Fruit fly (Drosophila melanogaster): ENCODE data around the gene Dim1.

Gene Dim1

DNA sequence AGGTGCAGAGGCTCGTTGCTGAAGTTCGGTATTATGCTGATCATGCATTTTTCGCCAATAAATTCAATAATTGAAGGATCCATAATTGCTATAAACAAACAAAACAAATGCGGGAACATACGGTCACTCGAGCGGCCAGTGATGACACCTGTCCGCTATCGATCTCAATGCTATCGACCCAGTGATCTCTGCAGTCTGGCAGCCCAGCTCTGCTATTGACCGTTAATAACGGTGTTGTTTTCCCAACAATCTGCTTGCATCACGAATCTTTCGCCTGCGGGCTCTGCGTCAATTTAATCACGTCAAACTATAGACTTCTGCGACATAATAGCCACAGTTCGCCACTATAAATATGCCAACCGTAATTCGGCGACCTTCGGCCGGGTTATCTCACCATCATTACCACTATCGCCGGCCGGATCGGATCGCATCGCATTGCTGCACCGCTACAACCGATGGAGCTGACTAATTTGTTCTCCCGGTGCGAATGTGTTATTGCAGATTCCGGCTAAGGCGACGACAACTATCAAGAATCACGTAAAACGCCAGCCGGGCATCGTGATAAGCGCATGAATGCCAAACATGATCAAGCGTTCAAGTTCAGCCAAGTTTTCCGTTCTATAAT lies 16.0 kb upstream of the Dim1 start, which contains the start of gene Psf2 (continued):
- peak; percentile 21 for TF ChIP-seq Lhr (GFP tag; optimal IDR thresholded peaks at IDR 0.05)
- TF ChIP-seq pzg (GFP tag; optimal IDR thresholded peaks at IDR 0.05) = peak; percentile 72
- TF ChIP-seq Hey (tag; optimal IDR thresholded peaks at IDR 0.05) = no peak
- TF ChIP-seq CG17186 (GFP tag; optimal IDR thresholded peaks at IDR 0.05) = peak; percentile 73
- peak; percentile 19 for TF ChIP-seq CG4282 (GFP tag; optimal IDR thresholded peaks at IDR 0.05)
- TF ChIP-seq CG13296 (GFP tag; optimal IDR thresholded peaks at IDR 0.05) = no peak
- TF ChIP-seq ato (GFP tag; IDR thresholded peaks at IDR 0.05; ENCODE audit: partially characterized antibody) = peak; percentile 56
- no peak for TF ChIP-seq croc (GFP tag; conservative IDR thresholded peaks at IDR 0.05)
- TF ChIP-seq dmrt11E (tag; optimal IDR thresholded peaks at IDR 0.05) = no peak
- TF ChIP-seq CG14441 (GFP tag; IDR thresholded peaks at IDR 0.05) = no peak
- TF ChIP-seq CG9797 (GFP tag; optimal IDR thresholded peaks at IDR 0.05) = peak; percentile 69
- no peak for TF ChIP-seq dmrt99B (tag; optimal IDR thresholded peaks at IDR 0.05)
- no peak for TF ChIP-seq sug (tag; optimal IDR thresholded peaks at IDR 0.05)
- TF ChIP-seq HLH4C (GFP tag; IDR thresholded peaks at IDR 0.05; ENCODE audit: partially characterized antibody) = peak; percentile 71
- TF ChIP-seq CG16779 (GFP tag; IDR thresholded peaks at IDR 0.05) = no peak
- TF ChIP-seq CG17385 (GFP tag; optimal IDR thresholded peaks at IDR 0.05) = no peak
- TF ChIP-seq CG3838 (GFP tag; optimal IDR thresholded peaks at IDR 0.05) = no peak
- TF ChIP-seq sim (GFP tag; IDR thresholded peaks at IDR 0.05) = no peak
- no peak for TF ChIP-seq Neu2 (GFP tag; optimal IDR thresholded peaks at IDR 0.05; ENCODE audit: borderline replicate concordance)
- peak; percentile 90 for TF ChIP-seq Sry-δ (GFP tag; optimal IDR thresholded peaks at IDR 0.05)
- no peak for TF ChIP-seq fd102C (GFP tag; optimal IDR thresholded peaks at IDR 0.05)
- peak; percentile 64 for TF ChIP-seq knrl (GFP tag; IDR thresholded peaks at IDR 0.05; ENCODE audit: partially characterized antibody)
- TF ChIP-seq CG34224 (GFP tag; IDR thresholded peaks at IDR 0.05; ENCODE audit: partially characterized antibody) = peak; percentile 65; the same call in 2 of the 3 replicates
- no peak for TF ChIP-seq CG1529 (GFP tag; optimal IDR thresholded peaks at IDR 0.05)
- TF ChIP-seq Nf-YC (tag; optimal IDR thresholded peaks at IDR 0.05) = no peak
- no peak for TF ChIP-seq Mad (GFP tag; optimal IDR thresholded peaks at IDR 0.05)
- TF ChIP-seq Myb (GFP tag; optimal IDR thresholded peaks at IDR 0.05) = peak; percentile 99
- TF ChIP-seq CG5180 (GFP tag; optimal IDR thresholded peaks at IDR 0.05) = no peak
- no peak for TF ChIP-seq CG9727 (GFP tag; optimal IDR thresholded peaks at IDR 0.05)
- TF ChIP-seq Dbx (GFP tag; IDR thresholded peaks at IDR 0.05) = no peak
- no peak for TF ChIP-seq danr (GFP tag; IDR thresholded peaks at IDR 0.05)
- TF ChIP-seq mld (GFP tag; IDR thresholded peaks at IDR 0.05; ENCODE audit: partially characterized antibody) = peak; percentile 42; the same call in 1 of the 3 replicates
- no peak for TF ChIP-seq Abd-B (GFP tag; optimal IDR thresholded peaks at IDR 0.05)
- TF ChIP-seq psq (GFP tag; optimal IDR thresholded peaks at IDR 0.05) = no peak
- peak; percentile 37 for TF ChIP-seq Xbp1 (GFP tag; optimal IDR thresholded peaks at IDR 0.05)
- TF ChIP-seq tx (GFP tag; optimal IDR thresholded peaks at IDR 0.05) = no peak
- no peak for TF ChIP-seq Taf1 (GFP tag; IDR thresholded peaks at IDR 0.05)
- no peak for TF ChIP-seq CG6654 (GFP tag; optimal IDR thresholded peaks at IDR 0.05)
- no peak for TF ChIP-seq Bteb2 (GFP tag; optimal IDR thresholded peaks at IDR 0.05)
- TF ChIP-seq shn (GFP tag; optimal IDR thresholded peaks at IDR 0.05) = no peak
- no peak for TF ChIP-seq CG10462 (GFP tag; optimal IDR thresholded peaks at IDR 0.05)
- no peak for TF ChIP-seq gt (GFP tag; IDR thresholded peaks at IDR 0.05)
- TF ChIP-seq Six4 (GFP tag; optimal IDR thresholded peaks at IDR 0.05) = no peak
- TF ChIP-seq lab (GFP tag; optimal IDR thresholded peaks at IDR 0.05) = no peak
- TF ChIP-seq seq (GFP tag; IDR thresholded peaks at IDR 0.05) = no peak
- peak; percentile 43; the same call in 1 of the 2 replicates for TF ChIP-seq CG3847 (GFP tag; IDR thresholded peaks at IDR 0.05)
- no peak for TF ChIP-seq ftz-f1 (GFP tag; optimal IDR thresholded peaks at IDR 0.05)
- no peak for TF ChIP-seq vfl (GFP tag; optimal IDR thresholded peaks at IDR 0.05)
- TF ChIP-seq GATAe (GFP tag; conservative IDR thresholded peaks at IDR 0.05) = no peak
- TF ChIP-seq CG9215 (GFP tag; IDR thresholded peaks at IDR 0.05) = no peak

Measured in whole organism, embryonic.